Worm (Caenorhabditis elegans): ENCODE results near the gene ric-8.

- TF ChIP-seq nhr-23 (tag; optimal IDR thresholded peaks at IDR 0.05), result no peak
- peak; percentile 86 for TF ChIP-seq unc-62 (GFP tag; optimal IDR thresholded peaks at IDR 0.05)
- peak; percentile 81 for TF ChIP-seq snpc-4 (tag; optimal IDR thresholded peaks at IDR 0.05)
- peak; percentile 96 for TF ChIP-seq fos-1 (tag; optimal IDR thresholded peaks at IDR 0.05)
- peak; percentile 42 for TF ChIP-seq nhr-12 (tag; optimal IDR thresholded peaks at IDR 0.05)
Measured at ce11 chrIV:2601988-2602861, 40.5 kb upstream of the ric-8 start.
